Worm (Caenorhabditis elegans): ENCODE results near the gene T28H11.7.

The T28H11.7 gene

ce11 chrIV:4992089-4992488, 24.9 kb downstream of the T28H11.7 start, which contains the start of gene str-162:
Gene str-162 (plus strand): TSS chrIV:4992389.
- TF ChIP-seq ceh-36 (tag; optimal IDR thresholded peaks at IDR 0.05) (no peak), F13C5.2 (tag; optimal IDR thresholded peaks at IDR 0.05) (no peak), ama-1 (optimal IDR thresholded peaks at IDR 0.05) (no peak), sea-1 (GFP tag; conservative IDR thresholded peaks at IDR 0.05) (no peak)

ce11 chrIV:4988531-4988930, 28.4 kb downstream of the T28H11.7 start, which contains the start of gene E03H12.7:
Gene E03H12.7 (minus strand): TSS chrIV:4988631.
- TF ChIP-seq tra-4 (tag; optimal IDR thresholded peaks at IDR 0.05) (no peak), ceh-13 (GFP tag; optimal IDR thresholded peaks at IDR 0.05) (no peak), ceh-36 (tag; optimal IDR thresholded peaks at IDR 0.05) (no peak), hnd-1 (tag; optimal IDR thresholded peaks at IDR 0.05) (no peak), tbx-11 (GFP tag; IDR thresholded peaks at IDR 0.05) (no peak), B0310.2 (tag; optimal IDR thresholded peaks at IDR 0.05) (no peak), aly-1 (tag; optimal IDR thresholded peaks at IDR 0.05) (no peak), pes-1 (GFP tag; IDR thresholded peaks at IDR 0.05) (no peak), sea-1 (GFP tag; conservative IDR thresholded peaks at IDR 0.05) (no peak), hmbx-1 (tag; optimal IDR thresholded peaks at IDR 0.05) (no peak), scrt-1 (GFP tag; IDR thresholded peaks at IDR 0.05) (no peak), ets-7 (tag; optimal IDR thresholded peaks at IDR 0.05) (no peak), tbx-37 (GFP tag; conservative IDR thresholded peaks at IDR 0.05) (no peak), ama-1 (optimal IDR thresholded peaks at IDR 0.05) (no peak)

- TF ChIP-seq B0310.2 (tag; optimal IDR thresholded peaks at IDR 0.05) (no peak), tbx-11 (GFP tag; IDR thresholded peaks at IDR 0.05) (no peak), aly-1 (tag; optimal IDR thresholded peaks at IDR 0.05) (no peak), pes-1 (GFP tag; IDR thresholded peaks at IDR 0.05) (no peak), tbx-37 (GFP tag; conservative IDR thresholded peaks at IDR 0.05) (no peak)
Measured at ce11 chrIV:4986246-4986645, 30.7 kb downstream of the T28H11.7 start, which contains the start of gene clec-177. Gene clec-177 (plus strand): TSS chrIV:4986546.

- TF ChIP-seq ama-1 (optimal IDR thresholded peaks at IDR 0.05) (no peak), ceh-13 (GFP tag; optimal IDR thresholded peaks at IDR 0.05) (no peak), tbx-11 (GFP tag; IDR thresholded peaks at IDR 0.05) (no peak), scrt-1 (GFP tag; IDR thresholded peaks at IDR 0.05) (no peak), sea-1 (GFP tag; conservative IDR thresholded peaks at IDR 0.05) (no peak), hmg-4 (GFP tag; optimal IDR thresholded peaks at IDR 0.05) (no peak), F13C5.2 (tag; optimal IDR thresholded peaks at IDR 0.05) (no peak), flt-1 (GFP tag; IDR thresholded peaks at IDR 0.05) (no peak), tbx-37 (GFP tag; conservative IDR thresholded peaks at IDR 0.05) (no peak), hmbx-1 (tag; optimal IDR thresholded peaks at IDR 0.05) (no peak), aly-1 (tag; optimal IDR thresholded peaks at IDR 0.05) (no peak), hnd-1 (tag; optimal IDR thresholded peaks at IDR 0.05) (no peak), pes-1 (GFP tag; IDR thresholded peaks at IDR 0.05) (no peak), tra-4 (tag; optimal IDR thresholded peaks at IDR 0.05) (no peak)
Measured at ce11 chrIV:4983746-4984145, 33.2 kb downstream of the T28H11.7 start, which contains the start of gene clec-176. Gene clec-176 (plus strand): TSS chrIV:4984046.

- TF ChIP-seq ceh-13 (GFP tag; optimal IDR thresholded peaks at IDR 0.05) = no peak
- no peak for TF ChIP-seq B0310.2 (tag; optimal IDR thresholded peaks at IDR 0.05)
- no peak for TF ChIP-seq aly-1 (tag; optimal IDR thresholded peaks at IDR 0.05)
- no peak for TF ChIP-seq ama-1 (optimal IDR thresholded peaks at IDR 0.05)
- TF ChIP-seq scrt-1 (GFP tag; IDR thresholded peaks at IDR 0.05) = no peak
- no peak for TF ChIP-seq tra-4 (tag; optimal IDR thresholded peaks at IDR 0.05)
- no peak for TF ChIP-seq hmg-4 (GFP tag; optimal IDR thresholded peaks at IDR 0.05)
- no peak for TF ChIP-seq hnd-1 (tag; optimal IDR thresholded peaks at IDR 0.05)
- TF ChIP-seq sea-1 (GFP tag; conservative IDR thresholded peaks at IDR 0.05) = no peak
- no peak for TF ChIP-seq tbx-37 (GFP tag; conservative IDR thresholded peaks at IDR 0.05)
- no peak for TF ChIP-seq pes-1 (GFP tag; IDR thresholded peaks at IDR 0.05)
- TF ChIP-seq ets-7 (tag; optimal IDR thresholded peaks at IDR 0.05) = no peak
- TF ChIP-seq flt-1 (GFP tag; IDR thresholded peaks at IDR 0.05) = no peak
Measured at ce11 chrIV:4982477-4982876, 34.5 kb downstream of the T28H11.7 start, which contains the start of gene E03H12.4. Gene E03H12.4 (plus strand): TSS chrIV:4982596.

- TF ChIP-seq scrt-1 (GFP tag; IDR thresholded peaks at IDR 0.05) (no peak), ceh-13 (GFP tag; optimal IDR thresholded peaks at IDR 0.05) (no peak), tra-4 (tag; optimal IDR thresholded peaks at IDR 0.05) (no peak), flt-1 (GFP tag; IDR thresholded peaks at IDR 0.05) (no peak), hnd-1 (tag; optimal IDR thresholded peaks at IDR 0.05) (no peak), ets-7 (tag; optimal IDR thresholded peaks at IDR 0.05) (no peak), ama-1 (optimal IDR thresholded peaks at IDR 0.05) (no peak), pes-1 (GFP tag; IDR thresholded peaks at IDR 0.05) (no peak), ceh-36 (tag; optimal IDR thresholded peaks at IDR 0.05) (no peak), B0310.2 (tag; optimal IDR thresholded peaks at IDR 0.05) (no peak), tbx-37 (GFP tag; conservative IDR thresholded peaks at IDR 0.05) (no peak), hmg-4 (GFP tag; optimal IDR thresholded peaks at IDR 0.05) (no peak), hmbx-1 (tag; optimal IDR thresholded peaks at IDR 0.05) (no peak), tbx-11 (GFP tag; IDR thresholded peaks at IDR 0.05) (no peak), sea-1 (GFP tag; conservative IDR thresholded peaks at IDR 0.05) (no peak), aly-1 (tag; optimal IDR thresholded peaks at IDR 0.05) (no peak), F13C5.2 (tag; optimal IDR thresholded peaks at IDR 0.05) (no peak)
Measured at ce11 chrIV:4981027-4981426, 35.9 kb downstream of the T28H11.7 start, which contains the start of gene srz-24. Gene srz-24 (minus strand): TSS chrIV:4981127.

- TF ChIP-seq hmbx-1 (tag; optimal IDR thresholded peaks at IDR 0.05) = no peak
- TF ChIP-seq pes-1 (GFP tag; IDR thresholded peaks at IDR 0.05) = no peak
- TF ChIP-seq tra-4 (tag; optimal IDR thresholded peaks at IDR 0.05) = no peak
- no peak for TF ChIP-seq flt-1 (GFP tag; IDR thresholded peaks at IDR 0.05)
- TF ChIP-seq tbx-11 (GFP tag; IDR thresholded peaks at IDR 0.05) = no peak
- TF ChIP-seq hnd-1 (tag; optimal IDR thresholded peaks at IDR 0.05) = no peak
- no peak for TF ChIP-seq ets-7 (tag; optimal IDR thresholded peaks at IDR 0.05)
- no peak for TF ChIP-seq ceh-13 (GFP tag; optimal IDR thresholded peaks at IDR 0.05)
Measured at ce11 chrIV:4977176-4977693, 39.7 kb downstream of the T28H11.7 start, which contains the start of gene E03H12.5. Gene E03H12.5 (plus strand): TSS chrIV:4977226.
